Worm (Caenorhabditis elegans): ENCODE measurements around the gene sap-49.

sap-49 gene

ce11 chrII:8039416-8039815 lies 3.8 kb upstream of the sap-49 start, which contains the start of the genes ubh-4 and algn-6 (continued):
- TF ChIP-seq madf-3 (GFP tag; IDR thresholded peaks at IDR 0.05) = peak; percentile 61; the same call in 1 of the 2 replicates
- peak; percentile 31; the same call in 1 of the 2 replicates for TF ChIP-seq aptf-2 (GFP tag; conservative IDR thresholded peaks at IDR 0.05)
- no peak for TF ChIP-seq unc-62 (GFP tag; optimal IDR thresholded peaks at IDR 0.05)
- no peak for TF ChIP-seq bed-1 (GFP tag; IDR thresholded peaks at IDR 0.05)
- no peak for TF ChIP-seq pha-4 (tag; optimal IDR thresholded peaks at IDR 0.05)
- peak; percentile 3 for TF ChIP-seq snpc-1.3 (tag; optimal IDR thresholded peaks at IDR 0.05; ENCODE audit: insufficient read depth)
- TF ChIP-seq Y67H2A.10 (GFP tag; conservative IDR thresholded peaks at IDR 0.05) = 0 out of 2 replicates have a peak, but pooled peaks have one; percentile 22
- TF ChIP-seq cebp-1 (GFP tag; IDR thresholded peaks at IDR 0.05) = no peak
- peak; percentile 32 for TF ChIP-seq cebp-1 (tag; optimal IDR thresholded peaks at IDR 0.05)
- peak; percentile 60; the same call in 1 of the 2 replicates for TF ChIP-seq pbrm-1 (GFP tag; IDR thresholded peaks at IDR 0.05)
- peak; percentile 32; the same call in 1 of the 2 replicates for TF ChIP-seq madf-8 (GFP tag; conservative IDR thresholded peaks at IDR 0.05)
- peak; percentile 21 for TF ChIP-seq dpl-1 (GFP tag; optimal IDR thresholded peaks at IDR 0.05)
- peak; percentile 86; the same call in 1 of the 2 replicates for TF ChIP-seq dox-1 (GFP tag; IDR thresholded peaks at IDR 0.05)
- TF ChIP-seq mel-28 (tag; optimal IDR thresholded peaks at IDR 0.05; ENCODE audit: borderline replicate concordance) = no peak
- no peak for TF ChIP-seq let-526 (GFP tag; IDR thresholded peaks at IDR 0.05)
- TF ChIP-seq lin-35 (GFP tag; optimal IDR thresholded peaks at IDR 0.05) = no peak
- TF ChIP-seq unc-130 (GFP tag; optimal IDR thresholded peaks at IDR 0.05) = peak; percentile 89
- no peak for TF ChIP-seq bed-2 (GFP tag; IDR thresholded peaks at IDR 0.05)
- no peak for TF ChIP-seq sdz-38 (tag; optimal IDR thresholded peaks at IDR 0.05)
- peak; percentile 32 for TF ChIP-seq madf-10 (tag; optimal IDR thresholded peaks at IDR 0.05)
- no peak for TF ChIP-seq snpc-1.1 (tag; optimal IDR thresholded peaks at IDR 0.05; ENCODE audit: insufficient read depth)
- no peak for TF ChIP-seq ceh-79 (tag; optimal IDR thresholded peaks at IDR 0.05)
- no peak for TF ChIP-seq egl-18 (GFP tag; IDR thresholded peaks at IDR 0.05)
- no peak for TF ChIP-seq hsf-1 (GFP tag; IDR thresholded peaks at IDR 0.05)
- peak; percentile 69; the same call in 1 of the 2 replicates for TF ChIP-seq ceh-91 (GFP tag; IDR thresholded peaks at IDR 0.05)
- peak; percentile 16 for TF ChIP-seq lin-40 (tag; optimal IDR thresholded peaks at IDR 0.05)
- TF ChIP-seq Y56A3A.18 (GFP tag; IDR thresholded peaks at IDR 0.05) = no peak
- TF ChIP-seq B0261.1 (tag; optimal IDR thresholded peaks at IDR 0.05) = no peak
- no peak for TF ChIP-seq nhr-179 (tag; optimal IDR thresholded peaks at IDR 0.05)
- TF ChIP-seq zim-3 (tag; optimal IDR thresholded peaks at IDR 0.05) = no peak
- no peak for TF ChIP-seq hlh-26 (GFP tag; conservative IDR thresholded peaks at IDR 0.05)
- TF ChIP-seq hlh-12 (tag; optimal IDR thresholded peaks at IDR 0.05) = no peak
- peak; percentile 61 for TF ChIP-seq madf-6 (GFP tag; IDR thresholded peaks at IDR 0.05)
- no peak for TF ChIP-seq K11D2.4 (GFP tag; IDR thresholded peaks at IDR 0.05)
- TF ChIP-seq ztf-25 (GFP tag; IDR thresholded peaks at IDR 0.05) = 0 out of 2 replicates have a peak, but pooled peaks have one; percentile 29
- no peak for TF ChIP-seq Y53F4B.3 (GFP tag; IDR thresholded peaks at IDR 0.05)
- TF ChIP-seq hmg-1.2 (GFP tag; IDR thresholded peaks at IDR 0.05) = peak; percentile 67; the same call in 1 of the 2 replicates
- TF ChIP-seq Y79H2A.3 (GFP tag; conservative IDR thresholded peaks at IDR 0.05) = 0 out of 2 replicates have a peak, but pooled peaks have one; percentile 24
- TF ChIP-seq attf-3 (GFP tag; conservative IDR thresholded peaks at IDR 0.05) = peak; percentile 78
- no peak for TF ChIP-seq F55B11.4 (tag; optimal IDR thresholded peaks at IDR 0.05; ENCODE audit: borderline replicate concordance, insufficient read depth)
- TF ChIP-seq repo-1 (tag; optimal IDR thresholded peaks at IDR 0.05) = no peak
- TF ChIP-seq nhr-80 (tag; optimal IDR thresholded peaks at IDR 0.05) = peak; percentile 51
- TF ChIP-seq F23B12.7 (tag; optimal IDR thresholded peaks at IDR 0.05; ENCODE audit: insufficient read depth) = peak; percentile 63
- TF ChIP-seq nhr-90 (tag; optimal IDR thresholded peaks at IDR 0.05) = no peak
- TF ChIP-seq ztf-18 (tag; optimal IDR thresholded peaks at IDR 0.05) = peak; percentile 59
- no peak for TF ChIP-seq nfyb-1 (GFP tag; IDR thresholded peaks at IDR 0.05)
- no peak for TF ChIP-seq ztf-3 (GFP tag; optimal IDR thresholded peaks at IDR 0.05)
- TF ChIP-seq lsl-1 (GFP tag; optimal IDR thresholded peaks at IDR 0.05) = peak; percentile 87

Measured in whole organism, young adult.